Worm (Caenorhabditis elegans) whole organism, L1 larva: ENCODE data around the gene F49E12.7.

Experiments used
- F16B12.6 ChIP-seq: fragments of 150-350 bp; optimal IDR thresholded peaks from 2 replicates; lab custom pipeline; 2014; ENCODE audit warnings: missing biosample characterization, missing genetic modification characterization
- Y116A8C.19 ChIP-seq: sonication (generic microtip); optimal IDR thresholded peaks from 2 replicates; lab custom pipeline; 2016; ENCODE audit warnings: missing compliant biosample characterization, missing genetic modification characterization, borderline replicate concordance
- aha-1 ChIP-seq: fragments of 150-350 bp; optimal IDR thresholded peaks from 2 replicates; lab custom pipeline; 2014; ENCODE audit warnings: missing biosample characterization, missing genetic modification characterization
- aly-2 ChIP-seq: fragments of 150-350 bp; optimal IDR thresholded peaks from 2 replicates; lab custom pipeline; 2014; ENCODE audit warnings: missing biosample characterization, missing genetic modification characterization
- ama-1 ChIP-seq: fragments of 150-350 bp; optimal IDR thresholded peaks from 2 replicates; lab custom pipeline; 2014
- blmp-1 ChIP-seq: fragments of 150-350 bp; optimal IDR thresholded peaks from 2 replicates; lab custom pipeline; 2014; ENCODE audit warnings: missing biosample characterization, missing genetic modification characterization
- ceh-90 ChIP-seq: sonication (generic microtip); optimal IDR thresholded peaks from 2 replicates; lab custom pipeline; 2016; ENCODE audit warnings: missing genetic modification characterization, missing compliant biosample characterization
- dpl-1 ChIP-seq, 3 experiments: fragments of 150-350 bp in 2 of 3; sonication (generic microtip) in 1 of 3; optimal IDR thresholded peaks; 2 replicates each; lab custom pipeline; 2014 to 2017; ENCODE audit warnings: missing biosample characterization in 3 of 3, missing genetic modification characterization in 3 of 3, missing genetic modification reagents in 3 of 3
- efl-1 ChIP-seq, 4 experiments: fragments of 150-350 bp; optimal IDR thresholded peaks in 3 of 4; peaks in 1 of 4; 1 replicate in 1 of 4; 2 replicates in 3 of 4; lab custom pipeline; 2014; ENCODE audit warnings: missing biosample characterization in 2 of 4, missing genetic modification characterization in 2 of 4, missing genetic modification reagents in 2 of 4
- elt-2 ChIP-seq: sonication (generic microtip); optimal IDR thresholded peaks from 2 replicates; lab custom pipeline; 2016; ENCODE audit warnings: missing genetic modification characterization, mild to moderate bottlenecking, inconsistent platforms, missing compliant biosample characterization, missing genetic modification reagents
- elt-3 ChIP-seq, 6 experiments: fragments of 150-350 bp in 1 of 6; sonication (generic microtip); optimal IDR thresholded peaks; 2 replicates each; lab custom pipeline; 2017 to 2018; ENCODE audit warnings: missing biosample characterization in 6 of 6, missing genetic modification characterization in 6 of 6, inconsistent platforms in 1 of 6
- fkh-8 ChIP-seq: sonication (generic microtip); optimal IDR thresholded peaks from 2 replicates; lab custom pipeline; 2016; ENCODE audit warnings: mild to moderate bottlenecking, missing genetic modification characterization, missing compliant biosample characterization
- fos-1 ChIP-seq: fragments of 150-350 bp; optimal IDR thresholded peaks from 2 replicates; lab custom pipeline; 2014; ENCODE audit warnings: missing biosample characterization, missing genetic modification characterization
- hlh-17 ChIP-seq: fragments of 200-800 bp; sonication (Bioruptor generic); optimal IDR thresholded peaks from 2 replicates; lab custom pipeline; 2018; ENCODE audit warnings: missing genetic modification characterization, mild to moderate bottlenecking, missing compliant biosample characterization, moderate library complexity, borderline replicate concordance
- irx-1 ChIP-seq: sonication (generic microtip); optimal IDR thresholded peaks from 2 replicates; lab custom pipeline; 2016; ENCODE audit warnings: missing genetic modification characterization, missing compliant biosample characterization
- isw-1 ChIP-seq: fragments of 200-800 bp; sonication (Bioruptor generic); IDR thresholded peaks from 2 replicates; pipeline ENCODE4 v1.3.6; 2022; ENCODE audit warnings: missing genetic modification characterization, missing compliant biosample characterization
- lin-14 ChIP-seq: fragments of 200-800 bp; sonication (Bioruptor generic); optimal IDR thresholded peaks from 2 replicates; lab custom pipeline; 2018; ENCODE audit warnings: mild to moderate bottlenecking, missing genetic modification characterization, moderate library complexity, missing compliant biosample characterization
- lin-15B ChIP-seq: fragments of 150-350 bp; sonication (generic microtip); optimal IDR thresholded peaks from 3 replicates; lab custom pipeline; 2014; ENCODE audit warnings: missing biosample characterization, missing genetic modification characterization
- lin-35 ChIP-seq, 2 experiments: fragments of 150-350 bp; optimal IDR thresholded peaks; 2 replicates each; lab custom pipeline; 2014; ENCODE audit warnings: missing biosample characterization in 2 of 2, missing genetic modification characterization in 2 of 2, missing genetic modification reagents in 2 of 2
- lin-39 ChIP-seq: fragments of 150-350 bp; optimal IDR thresholded peaks from 2 replicates; lab custom pipeline; 2014; ENCODE audit warnings: missing biosample characterization, missing genetic modification reagents, missing genetic modification characterization
- lsy-2 ChIP-seq, 2 experiments: fragments of 150-350 bp; optimal IDR thresholded peaks; 2 replicates each; lab custom pipeline; 2014; ENCODE audit warnings: missing biosample characterization in 2 of 2, missing genetic modification characterization in 2 of 2
- mab-9 ChIP-seq: fragments of 200-800 bp; sonication (Bioruptor generic); IDR thresholded peaks from 2 replicates; pipeline ENCODE4 v1.3.6; 2022; ENCODE audit warnings: missing genetic modification reagents, missing genetic modification characterization, missing compliant biosample characterization
- mdl-1 ChIP-seq, 2 experiments: fragments of 150-350 bp; optimal IDR thresholded peaks; 2 replicates each; lab custom pipeline; 2014 to 2017; ENCODE audit warnings: missing biosample characterization in 2 of 2, missing genetic modification characterization in 2 of 2, inconsistent platforms in 1 of 2
- mep-1 ChIP-seq: fragments of 150-350 bp; optimal IDR thresholded peaks from 2 replicates; lab custom pipeline; 2014; ENCODE audit warnings: missing biosample characterization, missing genetic modification characterization
- nhr-12 ChIP-seq: sonication (generic microtip); optimal IDR thresholded peaks from 2 replicates; lab custom pipeline; 2017; ENCODE audit warnings: missing biosample characterization, missing genetic modification characterization
- nhr-19 ChIP-seq: fragments of 200-800 bp; sonication (Bioruptor generic); conservative IDR thresholded peaks from 2 replicates; pipeline ENCODE4 v1.3.6; 2022; ENCODE audit warnings: missing genetic modification characterization, missing compliant biosample characterization
- nhr-20 ChIP-seq: sonication (generic microtip); optimal IDR thresholded peaks from 2 replicates; lab custom pipeline; 2016; ENCODE audit warnings: mild to moderate bottlenecking, missing genetic modification characterization, missing compliant biosample characterization
- nhr-28 ChIP-seq: fragments of 150-350 bp; optimal IDR thresholded peaks from 2 replicates; lab custom pipeline; 2014; ENCODE audit warnings: missing biosample characterization, missing genetic modification characterization
- nhr-71 ChIP-seq: sonication (generic microtip); optimal IDR thresholded peaks from 2 replicates; lab custom pipeline; 2016; ENCODE audit warnings: mild to moderate bottlenecking, missing genetic modification characterization, moderate library complexity, missing compliant biosample characterization
- nhr-77 ChIP-seq: fragments of 150-350 bp; optimal IDR thresholded peaks from 2 replicates; lab custom pipeline; 2014; ENCODE audit warnings: missing biosample characterization, missing genetic modification characterization
- nhr-85 ChIP-seq: sonication (generic microtip); peaks from one replicate; lab custom pipeline; 2016; ENCODE audit warnings: missing genetic modification characterization, inconsistent platforms, missing compliant biosample characterization
- nhr-90 ChIP-seq: sonication (generic microtip); optimal IDR thresholded peaks from 2 replicates; lab custom pipeline; 2016; ENCODE audit warnings: mild to moderate bottlenecking, missing genetic modification characterization, missing compliant biosample characterization; ENCODE audit not compliant: poor library complexity
- pqm-1 ChIP-seq: sonication (generic microtip); optimal IDR thresholded peaks from 3 replicates; lab custom pipeline; 2017; ENCODE audit warnings: missing biosample characterization, missing genetic modification characterization
- rnt-1 ChIP-seq: sonication (generic microtip); optimal IDR thresholded peaks from 2 replicates; lab custom pipeline; 2016; ENCODE audit warnings: mild to moderate bottlenecking, missing genetic modification characterization, moderate library complexity, missing compliant biosample characterization
- skn-1 ChIP-seq: fragments of 150-350 bp; optimal IDR thresholded peaks from 2 replicates; lab custom pipeline; 2014; ENCODE audit warnings: missing biosample characterization, missing genetic modification characterization
- snpc-4 ChIP-seq: fragments of 150-350 bp; optimal IDR thresholded peaks from 2 replicates; lab custom pipeline; 2014; ENCODE audit warnings: missing biosample characterization, missing genetic modification characterization
- snu-23 ChIP-seq: sonication (generic microtip); optimal IDR thresholded peaks from 2 replicates; lab custom pipeline; 2016; ENCODE audit warnings: missing genetic modification characterization, missing compliant biosample characterization
- sup-37 ChIP-seq: fragments of 200-800 bp; sonication (Bioruptor generic); optimal IDR thresholded peaks from 2 replicates; lab custom pipeline; 2018; ENCODE audit warnings: mild to moderate bottlenecking, missing genetic modification characterization, missing compliant biosample characterization
- tbx-2 ChIP-seq: sonication (generic microtip); optimal IDR thresholded peaks from 2 replicates; lab custom pipeline; 2016; ENCODE audit warnings: missing genetic modification characterization, missing compliant biosample characterization
- tlp-1 ChIP-seq: fragments of 150-350 bp; optimal IDR thresholded peaks from 2 replicates; lab custom pipeline; 2014; ENCODE audit warnings: missing biosample characterization, missing genetic modification characterization
- unc-30 ChIP-seq: sonication (generic microtip); optimal IDR thresholded peaks from 2 replicates; lab custom pipeline; 2017; ENCODE audit warnings: missing biosample characterization, missing genetic modification characterization
- unc-86 ChIP-seq: sonication (generic microtip); optimal IDR thresholded peaks from 2 replicates; lab custom pipeline; 2016; ENCODE audit warnings: missing genetic modification characterization, missing compliant biosample characterization
- xbp-1 ChIP-seq: sonication (generic microtip); optimal IDR thresholded peaks from 2 replicates; lab custom pipeline; 2016; ENCODE audit warnings: missing genetic modification characterization, missing compliant biosample characterization
- zip-4 ChIP-seq: fragments of 200-800 bp; sonication (Bioruptor generic); optimal IDR thresholded peaks from 2 replicates; lab custom pipeline; 2018; ENCODE audit warnings: mild to moderate bottlenecking, missing genetic modification characterization, moderate library complexity, missing compliant biosample characterization

F49E12.7 gene

ce11 chrII:8442176-8442575 is 46.2 kb upstream of the F49E12.7 start (continued):
- TF ChIP-seq xbp-1 (peak; percentile 44), efl-1 (optimal IDR thresholded peaks at IDR 0.05; lab: Kevin White, UChicago) (peak; percentile 50 to 61), efl-1 (GFP tag; optimal IDR thresholded peaks at IDR 0.05 in 1 of 2; lab: Kevin White, UChicago) (peak; percentile 56 to 88), irx-1 (peak; percentile 15), aly-2 (no peak)
- TF ChIP-seq, all 84 proteins: peak for 31

- TF ChIP-seq rnt-1 (tag; lab: Kevin White, UChicago) (no peak), zip-4 (GFP tag; lab: Kevin White, UChicago) (no peak), unc-86 (tag; lab: Kevin White, UChicago) (no peak), efl-1 (optimal IDR thresholded peaks at IDR 0.05; lab: Kevin White, UChicago) (no peak), efl-1 (GFP tag; optimal IDR thresholded peaks at IDR 0.05 in 1 of 2; lab: Kevin White, UChicago) (peak in 1 of 2 experiments; percentile 91), ceh-90 (tag; lab: Kevin White, UChicago) (no peak), lin-39 (tag; lab: Kevin White, UChicago) (no peak), lsy-2 (tag; optimal IDR thresholded peaks at IDR 0.05; lab: Kevin White, UChicago) (peak in 1 of 2 experiments; percentile 16), skn-1 (tag; lab: Kevin White, UChicago) (no peak), F16B12.6 (tag; lab: Kevin White, UChicago) (peak; percentile 0), pqm-1 (tag; lab: Kevin White, UChicago) (no peak), sup-37 (GFP tag; lab: Kevin White, UChicago) (no peak)
These were observed 45.6 kb upstream of the F49E12.7 start for ce11 chrII:8441519-8441918.

ce11 chrII:8440792-8441191 is 44.9 kb upstream of the F49E12.7 start:
- TF ChIP-seq nhr-90 (tag; lab: Kevin White, UChicago): peak; percentile 52
- peak; percentile 84 for TF ChIP-seq nhr-20
- peak; percentile 37 for TF ChIP-seq nhr-19 (GFP tag; lab: Robert Waterston, UW)
- no peak for TF ChIP-seq efl-1 (optimal IDR thresholded peaks at IDR 0.05; lab: Kevin White, UChicago)
- peak in 1 of 2 experiments; percentile 90 for TF ChIP-seq efl-1 (GFP tag; optimal IDR thresholded peaks at IDR 0.05 in 1 of 2; lab: Kevin White, UChicago)
- peak; percentile 5 for TF ChIP-seq mep-1
- peak; percentile 75 for TF ChIP-seq nhr-71 (tag; lab: Kevin White, UChicago)
- TF ChIP-seq snpc-4 (tag; lab: Kevin White, UChicago): no peak
- peak in 1 of 2 experiments; percentile 51 for TF ChIP-seq mdl-1 (tag; optimal IDR thresholded peaks at IDR 0.05; lab: Kevin White, UChicago)
- TF ChIP-seq lin-14 (GFP tag; lab: Kevin White, UChicago): peak; percentile 71
- TF ChIP-seq elt-2 (tag; lab: Kevin White, UChicago): no peak
- TF ChIP-seq dpl-1 (GFP tag; optimal IDR thresholded peaks at IDR 0.05; lab: Kevin White, UChicago): peak in 1 of 3 experiments; percentile 1
- TF ChIP-seq elt-3 (tag; optimal IDR thresholded peaks at IDR 0.05; lab: Kevin White, UChicago): peak in 5 of 6 experiments; percentile 19 to 98 (median 87)
- no peak for TF ChIP-seq nhr-12
- no peak for TF ChIP-seq isw-1 (GFP tag; lab: Robert Waterston, UW)
- TF ChIP-seq tbx-2 (tag; lab: Kevin White, UChicago): peak; percentile 30
- peak; percentile 48 for TF ChIP-seq snu-23 (GFP tag; lab: Kevin White, UChicago)
- TF ChIP-seq xbp-1: no peak
- peak; percentile 95 for TF ChIP-seq nhr-85 (tag; lab: Kevin White, UChicago)
- peak; percentile 6 for TF ChIP-seq rnt-1 (tag; lab: Kevin White, UChicago)
- peak; percentile 77 for TF ChIP-seq blmp-1 (tag; lab: Kevin White, UChicago)

- TF ChIP-seq fos-1 (tag; lab: Kevin White, UChicago) (no peak), aly-2 (no peak), nhr-20 (peak; percentile 55), xbp-1 (no peak), hlh-17 (GFP tag; lab: Kevin White, UChicago) (no peak), Y116A8C.19 (tag; lab: Kevin White, UChicago) (no peak), F16B12.6 (tag; lab: Kevin White, UChicago) (no peak), lin-35 (GFP tag; optimal IDR thresholded peaks at IDR 0.05; lab: Kevin White, UChicago) (peak in 1 of 2 experiments; percentile 5), nhr-71 (tag; lab: Kevin White, UChicago) (peak; percentile 20), lin-14 (GFP tag; lab: Kevin White, UChicago) (peak; percentile 8), mab-9 (GFP tag; lab: Robert Waterston, UW) (no peak), unc-30 (tag; lab: Kevin White, UChicago) (no peak), elt-3 (tag; optimal IDR thresholded peaks at IDR 0.05; lab: Kevin White, UChicago) (no peak), skn-1 (tag; lab: Kevin White, UChicago) (no peak), nhr-77 (tag; lab: Kevin White, UChicago) (no peak), nhr-85 (tag; lab: Kevin White, UChicago) (peak; percentile 88), nhr-28 (tag; lab: Kevin White, UChicago) (no peak), rnt-1 (tag; lab: Kevin White, UChicago) (no peak), mep-1 (no peak), sup-37 (GFP tag; lab: Kevin White, UChicago) (no peak), ama-1 (lab: Kevin White, UChicago) (peak; percentile 2), aha-1 (tag; lab: Kevin White, UChicago) (no peak), unc-86 (tag; lab: Kevin White, UChicago) (no peak), lin-15B (tag; lab: Kevin White, UChicago) (no peak), tlp-1 (tag; lab: Kevin White, UChicago) (no peak), fkh-8 (tag; lab: Kevin White, UChicago) (no peak), tbx-2 (tag; lab: Kevin White, UChicago) (no peak)
These were observed 44.2 kb upstream of the F49E12.7 start for ce11 chrII:8440097-8440496.
